Fruit fly (Drosophila melanogaster) whole organism, embryonic: ENCODE results near the gene awd.

Experiments used
- CG10274 ChIP-seq: fragments of 200-800 bp; sonication (Bioruptor generic); optimal IDR thresholded peaks from 3 replicates; lab custom pipeline; 2017; ENCODE audit warnings: missing biosample characterization, mild to moderate bottlenecking, missing genetic modification characterization
- CG11560 ChIP-seq: fragments of 200-800 bp; sonication (Bioruptor generic); IDR thresholded peaks from 3 replicates; pipeline ENCODE4 v1.3.6; 2022; ENCODE audit warnings: missing biosample characterization, missing genetic modification characterization
- CG3163 ChIP-seq: fragments of 200-800 bp; sonication (Bioruptor generic); optimal IDR thresholded peaks from 3 replicates; lab custom pipeline; 2016; ENCODE audit warnings: missing biosample characterization, missing genetic modification characterization
- CG9876 ChIP-seq: fragments of 200-800 bp; sonication (Bioruptor generic); optimal IDR thresholded peaks from 2 replicates; lab custom pipeline; 2016; ENCODE audit warnings: missing biosample characterization, missing genetic modification characterization
- bcd ChIP-seq: fragments of 200-800 bp; sonication (Bioruptor generic); optimal IDR thresholded peaks from 2 replicates; lab custom pipeline; 2017; ENCODE audit warnings: missing biosample characterization, mild to moderate bottlenecking, missing genetic modification characterization
- dm ChIP-seq: fragments of 200-800 bp; sonication (Bioruptor generic); optimal IDR thresholded peaks from 3 replicates; lab custom pipeline; 2016; ENCODE audit warnings: missing biosample characterization, missing genetic modification characterization
- ssp ChIP-seq: fragments of 200-800 bp; sonication (Bioruptor generic); IDR thresholded peaks from 2 replicates; pipeline ENCODE4 v1.3.6; 2022; ENCODE audit warnings: missing biosample characterization, missing genetic modification characterization

DNA sequence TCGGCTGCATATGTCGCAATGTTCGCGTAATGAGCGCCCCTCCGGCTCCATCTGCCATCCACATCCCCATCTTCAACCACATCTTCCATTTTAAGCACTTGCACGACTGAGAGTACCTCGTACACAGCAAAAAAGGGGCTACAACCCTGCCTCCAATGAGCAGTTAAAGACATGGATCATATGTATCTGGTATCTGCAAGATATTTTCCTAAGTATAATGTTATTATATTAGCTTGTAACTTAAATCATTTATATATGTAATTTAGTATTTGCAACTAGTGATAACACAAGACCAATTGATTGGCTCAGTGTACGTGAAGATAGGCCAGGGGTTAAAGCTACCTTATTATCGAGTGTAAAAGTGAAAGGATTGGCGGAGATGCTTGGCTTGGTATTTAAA is 16.8 kb upstream of the awd start:
- no peak for TF ChIP-seq CG9876 (GFP tag; lab: Kevin White, UChicago)
- TF ChIP-seq CG3163 = no peak
- no peak for TF ChIP-seq CG10274
- TF ChIP-seq dm = no peak
- TF ChIP-seq CG11560 (tag; lab: Robert Waterston, UW) = no peak
- no peak for TF ChIP-seq bcd
- TF ChIP-seq ssp = no peak
